Fruit fly (Drosophila melanogaster) Kc167 (cell line): ENCODE results near the gene CG42673.

Source experiments
- Myc ChIP-seq: fragments of >200 bp; optimal IDR thresholded peaks from 2 replicates; lab custom pipeline; 2017; ENCODE audit warnings: missing external identifiers
- Sin3A ChIP-seq: fragments of >200 bp; optimal IDR thresholded peaks from 2 replicates; lab custom pipeline; 2018; ENCODE audit warnings: missing external identifiers
- psq ChIP-seq: fragments of >200 bp; optimal IDR thresholded peaks from 2 replicates; lab custom pipeline; 2017; ENCODE audit warnings: missing external identifiers

DNA sequence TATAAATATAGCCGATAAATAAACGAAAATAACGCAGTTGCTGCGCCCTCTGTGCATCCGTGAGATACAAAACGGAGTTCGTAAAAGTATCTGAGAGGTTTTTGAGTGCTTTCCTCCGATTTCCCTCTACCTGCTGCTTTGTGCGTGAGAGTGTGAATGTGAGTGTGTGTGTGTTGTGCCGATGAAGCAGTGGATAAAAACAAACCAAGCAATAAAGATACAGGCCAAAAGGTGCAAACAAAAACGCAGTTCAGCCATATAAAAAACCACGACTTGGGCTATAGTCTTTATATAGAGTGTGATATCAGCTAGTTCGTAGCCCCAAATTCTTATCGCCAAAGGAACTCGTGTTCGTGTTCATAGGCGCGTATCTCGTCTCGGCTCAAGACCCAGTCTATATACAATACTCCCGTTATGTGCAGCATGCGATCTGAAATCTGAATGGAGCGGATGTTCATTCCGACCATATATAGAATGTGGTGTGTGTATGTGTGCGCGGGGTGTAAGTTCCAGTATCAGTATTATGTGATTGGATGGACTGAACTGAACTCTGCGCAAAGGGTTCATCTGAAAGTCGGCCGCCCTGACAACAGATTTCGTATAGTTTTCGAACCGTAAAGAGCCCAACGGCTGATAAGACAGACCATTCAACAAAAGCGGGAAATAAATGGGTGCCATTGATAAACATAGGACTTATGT is 68.6 kb downstream of the CG42673 start:
- TF ChIP-seq psq (lab: Kevin White, UChicago) (no peak), Sin3A (no peak), Myc (lab: Kevin White, UChicago) (no peak)
